Fruit fly (Drosophila melanogaster) whole organism, embryonic: ENCODE data around the gene CG13113.

Source experiments
- ATbp ChIP-seq: fragments of 200-800 bp; sonication (Bioruptor generic); optimal IDR thresholded peaks from 2 replicates; lab custom pipeline; 2017; ENCODE audit warnings: missing biosample characterization, mild to moderate bottlenecking, missing genetic modification characterization, missing genetic modification reagents
- Antp ChIP-seq: fragments of 200-800 bp; sonication (Bioruptor generic); optimal IDR thresholded peaks from 3 replicates; lab custom pipeline; 2016; ENCODE audit warnings: missing biosample characterization, missing genetic modification characterization
- Asciz ChIP-seq: fragments of 200-800 bp; sonication (Bioruptor generic); optimal IDR thresholded peaks from 2 replicates; lab custom pipeline; 2017; ENCODE audit warnings: missing biosample characterization, mild to moderate bottlenecking, missing genetic modification characterization, missing genetic modification reagents
- CG10431 ChIP-seq: fragments of 200-800 bp; sonication (Bioruptor generic); optimal IDR thresholded peaks from 3 replicates; lab custom pipeline; 2018; ENCODE audit warnings: missing biosample characterization, mild to moderate bottlenecking, missing genetic modification characterization
- CG11398 ChIP-seq: fragments of 200-800 bp; sonication (Bioruptor generic); optimal IDR thresholded peaks from 2 replicates; lab custom pipeline; 2016; ENCODE audit warnings: missing biosample characterization, missing genetic modification characterization
- CG12071 ChIP-seq: fragments of 200-800 bp; sonication (Bioruptor generic); optimal IDR thresholded peaks from 3 replicates; lab custom pipeline; 2018; ENCODE audit warnings: missing biosample characterization, mild to moderate bottlenecking, missing genetic modification characterization
- CG13296 ChIP-seq: fragments of 200-800 bp; sonication (Bioruptor generic); optimal IDR thresholded peaks from 3 replicates; lab custom pipeline; 2018; ENCODE audit warnings: missing biosample characterization, mild to moderate bottlenecking, missing genetic modification characterization
- CG14710 ChIP-seq: fragments of 200-800 bp; sonication (Bioruptor generic); optimal IDR thresholded peaks from 3 replicates; lab custom pipeline; 2019; ENCODE audit warnings: missing biosample characterization, mild to moderate bottlenecking, missing genetic modification characterization, moderate library complexity
- CG15514 ChIP-seq: fragments of 200-800 bp; sonication (Bioruptor generic); optimal IDR thresholded peaks from 3 replicates; lab custom pipeline; 2017; ENCODE audit warnings: missing biosample characterization, missing genetic modification characterization, mild to moderate bottlenecking, moderate library complexity, missing genetic modification reagents
- CG16779 ChIP-seq: fragments of 200-800 bp; sonication (Bioruptor generic); IDR thresholded peaks from 2 replicates; pipeline ENCODE4 v1.3.6; 2022; ENCODE audit warnings: missing biosample characterization, missing genetic modification characterization
- CG17361 ChIP-seq: fragments of 200-800 bp; sonication (Bioruptor generic); IDR thresholded peaks from 3 replicates; pipeline ENCODE4 v1.3.6; 2022; ENCODE audit warnings: missing biosample characterization, missing genetic modification characterization
- CG2129 ChIP-seq: fragments of 200-800 bp; sonication (Bioruptor generic); IDR thresholded peaks from 2 replicates; pipeline ENCODE4 v1.3.6; 2022; ENCODE audit warnings: missing biosample characterization, missing genetic modification characterization; ENCODE audit not compliant: partially characterized antibody
- CG2889 ChIP-seq: fragments of 200-800 bp; sonication (Bioruptor generic); IDR thresholded peaks from 3 replicates; pipeline ENCODE4 v1.3.6; 2022; ENCODE audit warnings: missing biosample characterization, missing genetic modification characterization
- CG32767 ChIP-seq: fragments of 200-800 bp; sonication (Bioruptor generic); IDR thresholded peaks from 2 replicates; pipeline ENCODE4 v1.3.6; 2022; ENCODE audit warnings: missing biosample characterization, missing genetic modification characterization
- CG3407 ChIP-seq: fragments of 200-800 bp; sonication (Bioruptor generic); optimal IDR thresholded peaks from 2 replicates; lab custom pipeline; 2018; ENCODE audit warnings: missing biosample characterization, mild to moderate bottlenecking, missing genetic modification characterization
- CG4360 ChIP-seq: fragments of 200-800 bp; sonication (Bioruptor generic); IDR thresholded peaks from 2 replicates; pipeline ENCODE4 v1.3.6; 2022; ENCODE audit warnings: missing biosample characterization, missing genetic modification characterization
- CG4820 ChIP-seq: fragments of 200-800 bp; sonication (Bioruptor generic); optimal IDR thresholded peaks from 3 replicates; lab custom pipeline; 2016; ENCODE audit warnings: missing biosample characterization, missing genetic modification characterization
- CG5953 ChIP-seq: fragments of 200-800 bp; sonication (Bioruptor generic); IDR thresholded peaks from 2 replicates; pipeline ENCODE4 v1.3.6; 2022; ENCODE audit warnings: missing biosample characterization, missing genetic modification characterization
- CG7271 ChIP-seq: fragments of 200-800 bp; sonication (Bioruptor generic); optimal IDR thresholded peaks from 2 replicates; lab custom pipeline; 2018; ENCODE audit warnings: missing biosample characterization, mild to moderate bottlenecking, missing genetic modification characterization, moderate library complexity
- CG9932 ChIP-seq: fragments of 200-800 bp; sonication (Bioruptor generic); IDR thresholded peaks from 2 replicates; pipeline ENCODE4 v1.3.6; 2022; ENCODE audit warnings: missing biosample characterization, missing genetic modification characterization
- Deaf1 ChIP-seq: fragments of 200-800 bp; optimal IDR thresholded peaks from 3 replicates; lab custom pipeline; 2019; ENCODE audit warnings: missing biosample characterization, mild to moderate bottlenecking, missing genetic modification characterization, moderate library complexity
- Dfd ChIP-seq, 2 experiments: fragments of >200 bp; optimal IDR thresholded peaks; 2 replicates each; lab custom pipeline; 2017; ENCODE audit warnings: missing biosample characterization in 2 of 2, missing genetic modification characterization in 2 of 2
- Fer1 ChIP-seq: fragments of 200-800 bp; sonication (Bioruptor generic); optimal IDR thresholded peaks from 2 replicates; lab custom pipeline; 2017; ENCODE audit warnings: missing biosample characterization, mild to moderate bottlenecking, missing genetic modification characterization
- HmgZ ChIP-seq: fragments of 200-800 bp; sonication (Bioruptor generic); optimal IDR thresholded peaks from 2 replicates; lab custom pipeline; 2018; ENCODE audit warnings: missing biosample characterization, mild to moderate bottlenecking, missing genetic modification characterization
- Lim3 ChIP-seq: fragments of 200-800 bp; sonication (Bioruptor generic); IDR thresholded peaks from 2 replicates; pipeline ENCODE4 v1.3.6; 2022; ENCODE audit warnings: missing biosample characterization, missing genetic modification characterization
- Nf-YA ChIP-seq: fragments of 200-800 bp; sonication (Bioruptor generic); IDR thresholded peaks from 2 replicates; pipeline ENCODE4 v1.3.6; 2022; ENCODE audit warnings: missing biosample characterization, missing genetic modification characterization
- Nf-YC ChIP-seq: fragments of 200-800 bp; optimal IDR thresholded peaks from 3 replicates; lab custom pipeline; 2019; ENCODE audit warnings: missing biosample characterization, mild to moderate bottlenecking, missing genetic modification characterization, moderate library complexity
- Pdp1 ChIP-seq, 2 experiments: fragments of 200-800 bp; sonication (Bioruptor generic); optimal IDR thresholded peaks; 3 replicates each; lab custom pipeline; 2016; ENCODE audit warnings: missing biosample characterization in 2 of 2, missing genetic modification characterization in 2 of 2, mild to moderate bottlenecking in 1 of 2, moderate library complexity in 1 of 2
- Ssrp ChIP-seq: fragments of 200-800 bp; sonication (Bioruptor generic); optimal IDR thresholded peaks from 2 replicates; lab custom pipeline; 2018; ENCODE audit warnings: missing biosample characterization, mild to moderate bottlenecking, missing genetic modification characterization, moderate library complexity
- ara ChIP-seq: fragments of 200-800 bp; sonication (Bioruptor generic); IDR thresholded peaks from 2 replicates; pipeline ENCODE4 v1.3.6; 2022; ENCODE audit warnings: missing biosample characterization, missing genetic modification characterization
- br ChIP-seq: fragments of >200 bp; optimal IDR thresholded peaks from 2 replicates; lab custom pipeline; 2017
- bsh ChIP-seq, 2 experiments: fragments of 200-800 bp; sonication (Bioruptor generic); optimal IDR thresholded peaks; 2 replicates each; lab custom pipeline; 2017 to 2018; ENCODE audit warnings: mild to moderate bottlenecking in 2 of 2, missing biosample characterization in 2 of 2, missing genetic modification characterization in 2 of 2, moderate library complexity in 1 of 2
- caup ChIP-seq: fragments of 200-800 bp; sonication (Bioruptor generic); optimal IDR thresholded peaks from 3 replicates; lab custom pipeline; 2017; ENCODE audit warnings: missing biosample characterization, mild to moderate bottlenecking, missing genetic modification characterization, moderate library complexity; ENCODE audit not compliant: severe bottlenecking
- chinmo ChIP-seq: fragments of 200-800 bp; sonication (Bioruptor generic); IDR thresholded peaks from 4 replicates; pipeline ENCODE4 v1.3.6; 2022; ENCODE audit warnings: missing biosample characterization, missing genetic modification characterization; ENCODE audit not compliant: partially characterized antibody
- dmrt99B ChIP-seq: fragments of 200-800 bp; sonication (Bioruptor generic); optimal IDR thresholded peaks from 2 replicates; lab custom pipeline; 2018; ENCODE audit warnings: missing biosample characterization, mild to moderate bottlenecking, missing genetic modification characterization, moderate library complexity
- lab ChIP-seq: fragments of 200-800 bp; sonication (Bioruptor generic); optimal IDR thresholded peaks from 3 replicates; lab custom pipeline; 2017; ENCODE audit warnings: missing biosample characterization, missing genetic modification characterization, mild to moderate bottlenecking, moderate library complexity, missing genetic modification reagents
- maf-S ChIP-seq: fragments of 200-800 bp; sonication (Bioruptor generic); optimal IDR thresholded peaks from 2 replicates; lab custom pipeline; 2016; ENCODE audit warnings: missing biosample characterization, missing genetic modification characterization
- mld ChIP-seq: fragments of 200-800 bp; sonication (Bioruptor generic); IDR thresholded peaks from 3 replicates; pipeline ENCODE4 v1.3.6; 2022; ENCODE audit warnings: missing biosample characterization, missing genetic modification characterization; ENCODE audit not compliant: partially characterized antibody
- repo ChIP-seq: fragments of 200-800 bp; sonication (Bioruptor generic); optimal IDR thresholded peaks from 2 replicates; lab custom pipeline; 2016; ENCODE audit warnings: missing biosample characterization, missing genetic modification characterization
- sd ChIP-seq: fragments of 200-800 bp; sonication (Bioruptor generic); optimal IDR thresholded peaks from 3 replicates; lab custom pipeline; 2018; ENCODE audit warnings: missing biosample characterization, mild to moderate bottlenecking, missing genetic modification characterization, moderate library complexity
- sisA ChIP-seq: fragments of 200-800 bp; sonication (Bioruptor generic); IDR thresholded peaks from 2 replicates; pipeline ENCODE4 v1.3.6; 2022; ENCODE audit warnings: missing biosample characterization, missing genetic modification characterization
- sob ChIP-seq: fragments of 200-800 bp; sonication (Bioruptor generic); IDR thresholded peaks from 2 replicates; pipeline ENCODE4 v1.3.6; 2022; ENCODE audit warnings: missing biosample characterization, missing genetic modification characterization
- sqz ChIP-seq: fragments of 200-800 bp; sonication (Bioruptor generic); optimal IDR thresholded peaks from 3 replicates; lab custom pipeline; 2018; ENCODE audit warnings: missing biosample characterization, mild to moderate bottlenecking, missing genetic modification characterization
- unpg ChIP-seq: fragments of 200-800 bp; sonication (Bioruptor generic); optimal IDR thresholded peaks from 3 replicates; lab custom pipeline; 2018; ENCODE audit warnings: missing biosample characterization, mild to moderate bottlenecking, missing genetic modification characterization, moderate library complexity

Gene CG13113

DNA sequence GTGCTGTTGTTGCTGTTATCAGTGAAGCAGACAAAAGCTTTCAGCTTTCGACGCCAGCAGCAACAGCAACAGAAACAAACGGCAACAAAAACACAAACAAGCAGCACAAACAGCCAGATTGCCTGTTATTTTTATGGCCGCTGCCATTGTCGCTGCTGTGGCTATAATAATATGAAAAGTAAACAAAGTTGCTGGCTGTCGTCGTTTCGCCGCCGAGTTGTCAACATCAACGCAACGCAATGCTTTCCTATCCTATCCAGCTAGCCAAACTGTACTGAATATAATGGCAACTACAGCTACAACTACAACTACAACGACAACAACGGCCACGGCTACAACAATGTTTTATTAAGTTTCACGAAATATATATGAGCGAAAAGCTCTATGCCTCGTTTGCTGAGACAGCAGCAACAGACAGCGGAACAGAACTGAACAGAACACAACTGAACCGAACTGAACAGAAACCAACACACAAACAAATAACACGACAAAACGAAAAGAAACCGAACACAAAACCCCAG, 26.8 kb downstream of the CG13113 start (continued):
- TF ChIP-seq lab (GFP tag; lab: Kevin White, UChicago) (peak; percentile 50), Asciz (peak; percentile 68), caup (GFP tag; lab: Kevin White, UChicago) (peak; percentile 27), unpg (GFP tag; lab: Kevin White, UChicago) (peak; percentile 46), sisA (GFP tag; lab: Robert Waterston, UW) (no peak), CG4360 (GFP tag; lab: Robert Waterston, UW) (peak; percentile 80), CG7271 (tag; lab: Kevin White, UChicago) (no peak), dmrt99B (tag; lab: Kevin White, UChicago) (peak; percentile 37), repo (GFP tag; lab: Kevin White, UChicago) (no peak), Dfd (GFP tag; optimal IDR thresholded peaks at IDR 0.05; lab: Kevin White, UChicago) (no peak), maf-S (no peak), CG12071 (GFP tag; lab: Kevin White, UChicago) (peak; percentile 64), CG13296 (peak; percentile 68), CG2889 (GFP tag; lab: Robert Waterston, UW) (no peak), CG9932 (GFP tag; lab: Robert Waterston, UW) (no peak), mld (GFP tag; lab: Robert Waterston, UW) (no peak), CG10431 (peak; percentile 31), CG17361 (GFP tag; lab: Robert Waterston, UW) (no peak), Pdp1 (GFP tag; optimal IDR thresholded peaks at IDR 0.05; lab: Kevin White, UChicago) (peak in 1 of 2 experiments; percentile 29), Ssrp (tag; lab: Kevin White, UChicago) (no peak), Nf-YA (GFP tag; lab: Robert Waterston, UW) (peak; percentile 51; the same call in 1 of the 2 replicates), CG4820 (no peak), ATbp (peak; percentile 73), CG5953 (GFP tag; lab: Robert Waterston, UW) (no peak), CG3407 (GFP tag; lab: Kevin White, UChicago) (peak; percentile 38), CG32767 (GFP tag; lab: Robert Waterston, UW) (no peak), br (lab: Kevin White, UChicago) (no peak), CG14710 (tag; lab: Kevin White, UChicago) (no peak), sd (tag; lab: Kevin White, UChicago) (peak; percentile 59), CG16779 (GFP tag; lab: Robert Waterston, UW) (no peak), sqz (GFP tag; lab: Kevin White, UChicago) (peak; percentile 12), Antp (GFP tag; lab: Kevin White, UChicago) (no peak), CG11398 (GFP tag; lab: Kevin White, UChicago) (peak; percentile 27), ara (GFP tag; lab: Robert Waterston, UW) (0 out of 2 replicates have a peak, but pooled peaks have one; percentile 35), HmgZ (tag; lab: Kevin White, UChicago) (peak; percentile 16), CG2129 (GFP tag; lab: Robert Waterston, UW) (no peak), Fer1 (GFP tag; lab: Kevin White, UChicago) (peak; percentile 28), chinmo (GFP tag; lab: Robert Waterston, UW) (peak; percentile 11; the same call in 1 of the 4 replicates), CG15514 (peak; percentile 6), Deaf1 (tag; lab: Kevin White, UChicago) (peak; percentile 69), sob (peak; percentile 53), bsh (GFP tag; optimal IDR thresholded peaks at IDR 0.05; lab: Kevin White, UChicago) (peak in 1 of 2 experiments; percentile 39), Lim3 (GFP tag; lab: Robert Waterston, UW) (no peak), Nf-YC (tag; lab: Kevin White, UChicago) (peak; percentile 7)
